Worm (Caenorhabditis elegans) whole organism, young adult: Measurements from ENCODE around the gene nlp-28.

Experiments
- B0019.2 ChIP-seq: fragments of 200-800 bp; sonication (Bioruptor generic); conservative IDR thresholded peaks from 2 replicates; pipeline ENCODE4 v1.3.6; 2022; ENCODE audit warnings: missing genetic modification reagents, missing genetic modification characterization, missing compliant biosample characterization
- F10E7.11 ChIP-seq: sonication (generic microtip); optimal IDR thresholded peaks from 2 replicates; lab custom pipeline; 2017; ENCODE audit warnings: mild to moderate bottlenecking, missing genetic modification characterization, moderate library complexity, missing compliant biosample characterization
- F23B12.7 ChIP-seq: sonication (generic microtip); optimal IDR thresholded peaks from 2 replicates; lab custom pipeline; 2017; ENCODE audit warnings: missing genetic modification characterization, mild to moderate bottlenecking, missing compliant biosample characterization, antibody characterized with exemption, moderate library complexity; ENCODE audit not compliant: insufficient read depth
- F33H1.4 ChIP-seq: fragments of 200-800 bp; sonication (Bioruptor generic); IDR thresholded peaks from 2 replicates; pipeline ENCODE4 v1.3.6; 2022; ENCODE audit warnings: missing genetic modification reagents, missing genetic modification characterization, missing compliant biosample characterization
- F55B11.4 ChIP-seq: sonication (generic microtip); optimal IDR thresholded peaks from 2 replicates; lab custom pipeline; 2016; ENCODE audit warnings: missing compliant biosample characterization, missing genetic modification characterization, borderline replicate concordance; ENCODE audit not compliant: insufficient read depth
- F57A8.1 ChIP-seq: fragments of 200-800 bp; sonication (Bioruptor generic); optimal IDR thresholded peaks from 2 replicates; lab custom pipeline; 2018; ENCODE audit warnings: mild to moderate bottlenecking, missing genetic modification characterization, moderate library complexity, missing compliant biosample characterization
- K11D2.4 ChIP-seq: fragments of 200-800 bp; sonication (Bioruptor generic); IDR thresholded peaks from 2 replicates; pipeline ENCODE4 v1.3.6; 2022; ENCODE audit warnings: missing genetic modification reagents, missing genetic modification characterization, missing compliant biosample characterization
- Y53F4B.3 ChIP-seq: fragments of 200-800 bp; sonication (Bioruptor generic); IDR thresholded peaks from 2 replicates; pipeline ENCODE4 v1.3.6; 2022; ENCODE audit warnings: missing genetic modification reagents, missing genetic modification characterization, missing compliant biosample characterization
- Y67H2A.10 ChIP-seq: fragments of 200-800 bp; sonication (Bioruptor generic); conservative IDR thresholded peaks from 2 replicates; pipeline ENCODE4 v1.3.6; 2022; ENCODE audit warnings: missing genetic modification reagents, missing genetic modification characterization, missing compliant biosample characterization
- attf-3 ChIP-seq: fragments of 200-800 bp; sonication (Bioruptor generic); conservative IDR thresholded peaks from 2 replicates; pipeline ENCODE4 v1.3.6; 2022; ENCODE audit warnings: missing genetic modification reagents, missing genetic modification characterization, missing compliant biosample characterization
- attf-5 ChIP-seq: fragments of 200-800 bp; sonication (Bioruptor generic); optimal IDR thresholded peaks from 2 replicates; lab custom pipeline; 2018; ENCODE audit warnings: mild to moderate bottlenecking, missing genetic modification characterization, missing compliant biosample characterization
- bed-2 ChIP-seq: fragments of 200-800 bp; sonication (Bioruptor generic); IDR thresholded peaks from 2 replicates; pipeline ENCODE4 v1.3.6; 2022; ENCODE audit warnings: missing genetic modification reagents, missing genetic modification characterization, missing compliant biosample characterization
- cebp-1 ChIP-seq, 2 experiments: fragments of 200-800 bp in 1 of 2; sonication (Bioruptor generic) in 1 of 2; sonication (generic microtip) in 1 of 2; IDR thresholded peaks in 1 of 2; optimal IDR thresholded peaks in 1 of 2; 2 replicates each; pipeline versions ENCODE4 v1.3.6 to Lab custom; 2017 to 2022; ENCODE audit warnings: missing compliant biosample characterization in 2 of 2, missing genetic modification characterization in 2 of 2, mild to moderate bottlenecking in 1 of 2, missing genetic modification reagents in 1 of 2, moderate library complexity in 1 of 2
- cebp-2 ChIP-seq: fragments of 200-800 bp; sonication (Bioruptor generic); IDR thresholded peaks from 2 replicates; pipeline ENCODE4 v1.3.6; 2022; ENCODE audit warnings: missing genetic modification characterization, missing compliant biosample characterization
- ceh-40 ChIP-seq: fragments of 200-800 bp; sonication (Bioruptor generic); IDR thresholded peaks from 2 replicates; pipeline ENCODE4 v1.3.6; 2022; ENCODE audit warnings: missing genetic modification characterization, missing compliant biosample characterization
- dox-1 ChIP-seq: fragments of 200-800 bp; sonication (Bioruptor generic); IDR thresholded peaks from 2 replicates; pipeline ENCODE4 v1.3.6; 2022; ENCODE audit warnings: missing genetic modification reagents, missing genetic modification characterization, missing compliant biosample characterization
- ets-4 ChIP-seq: fragments of 200-800 bp; sonication (Bioruptor generic); optimal IDR thresholded peaks from 2 replicates; lab custom pipeline; 2018; ENCODE audit warnings: mild to moderate bottlenecking, missing genetic modification characterization, missing compliant biosample characterization
- fkh-3 ChIP-seq: sonication (generic microtip); optimal IDR thresholded peaks from 2 replicates; lab custom pipeline; 2016; ENCODE audit warnings: mild to moderate bottlenecking, missing genetic modification characterization, missing compliant biosample characterization
- gei-17 ChIP-seq: fragments of 200-800 bp; sonication (Bioruptor generic); optimal IDR thresholded peaks from 2 replicates; lab custom pipeline; 2018; ENCODE audit warnings: mild to moderate bottlenecking, missing genetic modification characterization, missing compliant biosample characterization
- him-1 ChIP-seq: sonication (generic microtip); optimal IDR thresholded peaks from 2 replicates; lab custom pipeline; 2016; ENCODE audit warnings: missing genotype, missing genetic modification reagents, missing genetic modification characterization, missing compliant biosample characterization
- hmg-20 ChIP-seq: fragments of 200-800 bp; sonication (Bioruptor generic); IDR thresholded peaks from 2 replicates; pipeline ENCODE4 v1.3.6; 2022; ENCODE audit warnings: missing genetic modification reagents, missing genetic modification characterization, missing compliant biosample characterization
- lin-26 ChIP-seq: fragments of 200-800 bp; sonication (Bioruptor generic); IDR thresholded peaks from 2 replicates; pipeline ENCODE4 v1.3.6; 2022; ENCODE audit warnings: missing genetic modification reagents, missing genetic modification characterization, missing compliant biosample characterization
- lin-35 ChIP-seq, 3 experiments: fragments of 150-350 bp in 2 of 3; sonication (generic microtip) in 1 of 3; optimal IDR thresholded peaks; 2 replicates each; lab custom pipeline; 2014 to 2018; ENCODE audit warnings: missing biosample characterization in 3 of 3, missing genetic modification characterization in 3 of 3, missing genetic modification reagents in 3 of 3
- lin-40 ChIP-seq: sonication (generic microtip); optimal IDR thresholded peaks from 2 replicates; lab custom pipeline; 2016; ENCODE audit warnings: missing genetic modification characterization, mild to moderate bottlenecking, missing compliant biosample characterization, missing genotype, missing genetic modification reagents
- madf-10 ChIP-seq: sonication (generic microtip); optimal IDR thresholded peaks from 2 replicates; lab custom pipeline; 2016; ENCODE audit warnings: mild to moderate bottlenecking, missing genetic modification characterization, missing compliant biosample characterization
- madf-8 ChIP-seq: fragments of 200-800 bp; sonication (Bioruptor generic); conservative IDR thresholded peaks from 2 replicates; pipeline ENCODE4 v1.3.6; 2022; ENCODE audit warnings: missing genetic modification reagents, missing genetic modification characterization, missing compliant biosample characterization
- mel-28 ChIP-seq: sonication (generic microtip); optimal IDR thresholded peaks from 2 replicates; lab custom pipeline; 2016; ENCODE audit warnings: borderline replicate concordance, mild to moderate bottlenecking, missing genetic modification characterization, missing compliant biosample characterization
- nhr-120 ChIP-seq: fragments of 200-800 bp; sonication (Bioruptor generic); IDR thresholded peaks from 2 replicates; pipeline ENCODE4 v1.3.6; 2022; ENCODE audit warnings: missing genetic modification characterization, missing compliant biosample characterization
- nhr-179 ChIP-seq: sonication (generic microtip); optimal IDR thresholded peaks from 2 replicates; lab custom pipeline; 2016; ENCODE audit warnings: mild to moderate bottlenecking, missing genetic modification characterization, missing compliant biosample characterization
- nhr-80 ChIP-seq: sonication (generic microtip); optimal IDR thresholded peaks from 2 replicates; lab custom pipeline; 2016; ENCODE audit warnings: missing genetic modification characterization, missing compliant biosample characterization
- repo-1 ChIP-seq: sonication (generic microtip); optimal IDR thresholded peaks from 2 replicates; lab custom pipeline; 2017; ENCODE audit warnings: mild to moderate bottlenecking, missing genetic modification characterization, missing compliant biosample characterization
- sdz-38 ChIP-seq: sonication (generic microtip); optimal IDR thresholded peaks from 2 replicates; lab custom pipeline; 2016; ENCODE audit warnings: missing genotype, missing genetic modification characterization, missing compliant biosample characterization
- sptf-2 ChIP-seq: fragments of 200-800 bp; sonication (Bioruptor generic); optimal IDR thresholded peaks from 2 replicates; lab custom pipeline; 2018; ENCODE audit warnings: mild to moderate bottlenecking, missing genetic modification characterization, missing compliant biosample characterization
- unc-62 ChIP-seq: fragments of 150-350 bp; optimal IDR thresholded peaks from 2 replicates; lab custom pipeline; 2014; ENCODE audit warnings: missing biosample characterization, missing genetic modification reagents, missing genetic modification characterization
- zim-3 ChIP-seq: sonication (generic microtip); optimal IDR thresholded peaks from 2 replicates; lab custom pipeline; 2017; ENCODE audit warnings: mild to moderate bottlenecking, missing genetic modification characterization, moderate library complexity, missing compliant biosample characterization
- ztf-18 ChIP-seq: sonication (generic microtip); optimal IDR thresholded peaks from 2 replicates; lab custom pipeline; 2016; ENCODE audit warnings: missing genotype, mild to moderate bottlenecking, missing genetic modification characterization, missing compliant biosample characterization
- ztf-25 ChIP-seq: fragments of 200-800 bp; sonication (Bioruptor generic); IDR thresholded peaks from 2 replicates; pipeline ENCODE4 v1.3.6; 2022; ENCODE audit warnings: missing genetic modification reagents, missing genetic modification characterization, missing compliant biosample characterization
- ztf-26 ChIP-seq: sonication (generic microtip); optimal IDR thresholded peaks from 2 replicates; lab custom pipeline; 2017; ENCODE audit warnings: missing genetic modification characterization, missing compliant biosample characterization
- ztf-6 ChIP-seq: fragments of 200-800 bp; sonication (Bioruptor generic); IDR thresholded peaks from 2 replicates; pipeline ENCODE4 v1.3.6; 2022; ENCODE audit warnings: missing genetic modification reagents, missing genetic modification characterization, missing compliant biosample characterization

The nlp-28 gene

DNA sequence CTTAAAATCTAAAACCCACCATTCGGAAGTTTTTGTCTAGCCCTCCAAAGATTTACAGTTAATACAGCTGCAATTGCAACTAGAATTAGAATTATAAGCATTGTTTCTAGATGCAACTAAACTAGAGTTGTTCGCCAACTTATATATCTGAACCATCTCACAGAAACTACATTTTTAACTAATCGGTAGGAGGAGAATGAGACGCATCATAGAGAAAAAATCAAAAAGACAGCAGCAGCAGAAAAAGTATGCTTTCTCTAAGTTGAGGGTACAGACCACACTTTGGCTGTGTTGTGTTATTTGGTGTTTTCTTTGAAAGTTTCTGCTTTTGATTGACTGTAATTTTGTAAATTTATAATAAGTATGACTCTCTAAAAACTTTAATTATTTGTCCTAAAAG, 24.0 kb upstream of the nlp-28 start, which contains the start of gene cyp-34A7 (continued):
- TF ChIP-seq hmg-20 (no peak), attf-3 (GFP tag; lab: Robert Waterston, UW) (no peak)

DNA sequence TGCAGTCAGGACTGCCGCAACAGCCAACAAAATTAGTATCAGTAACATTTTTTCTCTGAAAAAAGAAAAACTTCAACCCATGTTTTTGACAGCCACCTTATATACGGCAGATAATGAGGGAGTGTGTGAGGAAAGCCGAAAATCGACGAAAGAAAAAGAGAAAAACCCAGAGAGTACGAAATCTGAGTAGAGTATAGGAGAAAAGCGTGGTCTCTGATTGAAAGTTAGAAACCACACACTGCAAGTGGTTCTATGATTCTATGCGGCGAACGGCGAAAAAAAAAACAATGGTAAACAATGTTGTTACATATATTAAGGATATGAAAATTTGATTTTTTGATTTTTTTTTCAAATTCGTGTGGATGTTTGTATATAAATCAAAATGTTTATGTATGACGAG, 19.9 kb upstream of the nlp-28 start, which contains the start of gene cyp-34A8:
Gene cyp-34A8, minus strand, starts transcription at position 62 of the 400 bp plus-strand sequence.
- TF ChIP-seq nhr-80 (tag; lab: Kevin White, UChicago) (peak; percentile 20), lin-35 (GFP tag; optimal IDR thresholded peaks at IDR 0.05; lab: Kevin White, UChicago) (no peak)

DNA sequence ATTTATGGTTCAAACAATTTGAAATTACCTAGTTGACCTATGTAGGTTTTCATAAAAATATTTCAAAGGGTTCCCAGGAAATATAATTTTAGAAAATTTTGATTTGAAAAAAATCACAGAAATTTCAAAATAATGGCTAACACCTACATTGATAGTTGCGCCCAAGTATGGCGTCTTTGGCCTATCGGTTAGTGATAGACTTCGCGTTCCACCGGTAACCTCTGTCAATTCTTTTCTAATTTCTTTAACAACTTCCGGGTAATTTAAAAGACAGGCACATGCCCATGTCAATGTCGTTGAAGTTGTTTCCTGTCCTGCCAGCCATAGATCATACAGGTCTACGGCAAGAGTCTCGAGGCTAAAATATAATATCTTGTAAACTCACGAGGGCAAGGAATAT, 18.8 kb upstream of the nlp-28 start:
- TF ChIP-seq mel-28 (tag; lab: Kevin White, UChicago): no peak
- TF ChIP-seq him-1 (tag; lab: Kevin White, UChicago): no peak
- TF ChIP-seq ztf-6 (GFP tag; lab: Robert Waterston, UW): no peak
- no peak for TF ChIP-seq lin-26 (GFP tag; lab: Robert Waterston, UW)
- no peak for TF ChIP-seq nhr-120 (GFP tag; lab: Robert Waterston, UW)
- no peak for TF ChIP-seq sdz-38 (tag; lab: Kevin White, UChicago)
- TF ChIP-seq ztf-18 (tag; lab: Kevin White, UChicago): no peak
- no peak for TF ChIP-seq F10E7.11 (tag; lab: Kevin White, UChicago)

DNA sequence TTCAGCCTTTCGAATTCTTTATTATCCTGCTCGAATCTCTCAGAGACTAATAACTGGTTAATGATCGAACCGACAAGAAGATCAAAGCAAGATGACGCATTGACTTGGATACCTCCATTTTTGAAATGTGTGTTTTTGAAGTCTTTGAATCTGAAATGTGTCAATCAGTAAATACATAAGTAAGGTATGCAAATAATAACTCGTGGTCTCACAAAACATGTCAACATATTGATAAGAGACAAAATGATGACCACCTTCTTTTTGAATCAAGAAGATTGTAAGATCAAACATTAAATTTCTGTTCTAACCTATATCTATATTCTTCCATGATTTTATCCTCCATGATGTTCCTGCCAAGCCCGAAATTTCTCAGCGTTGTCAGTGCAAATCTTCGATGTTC, 18.0 kb upstream of the nlp-28 start:
- TF ChIP-seq unc-62 (peak; percentile 50), F57A8.1 (GFP tag; lab: Kevin White, UChicago) (no peak)

DNA sequence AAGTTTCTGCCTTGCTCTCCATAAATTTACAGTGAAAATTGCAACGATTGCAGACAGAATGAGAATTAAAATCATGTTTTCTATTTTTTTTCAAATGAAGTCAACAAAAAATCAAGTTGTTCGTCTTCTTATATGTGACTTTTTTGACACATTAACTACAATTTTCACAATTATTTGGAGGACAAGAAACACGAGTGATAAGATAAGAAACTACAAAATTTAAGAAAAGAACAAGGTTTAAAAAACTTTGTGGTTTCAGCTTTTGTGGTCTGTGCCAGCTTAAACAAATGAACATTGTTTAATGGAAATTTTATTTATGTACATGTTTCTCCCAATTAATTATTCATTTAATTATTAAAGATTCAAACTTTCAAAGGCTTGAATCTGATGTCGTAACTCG, 17.3 kb upstream of the nlp-28 start, which contains the start of gene cyp-34A9:
Gene cyp-34A9, minus strand, starts transcription at position 131 of the 400 bp plus-strand sequence.
- TF ChIP-seq attf-5 (no peak), K11D2.4 (GFP tag; lab: Robert Waterston, UW) (no peak), nhr-80 (tag; lab: Kevin White, UChicago) (peak; percentile 42), sptf-2 (GFP tag; lab: Kevin White, UChicago) (no peak)
- TF ChIP-seq, all 124 proteins: peak for 1

DNA sequence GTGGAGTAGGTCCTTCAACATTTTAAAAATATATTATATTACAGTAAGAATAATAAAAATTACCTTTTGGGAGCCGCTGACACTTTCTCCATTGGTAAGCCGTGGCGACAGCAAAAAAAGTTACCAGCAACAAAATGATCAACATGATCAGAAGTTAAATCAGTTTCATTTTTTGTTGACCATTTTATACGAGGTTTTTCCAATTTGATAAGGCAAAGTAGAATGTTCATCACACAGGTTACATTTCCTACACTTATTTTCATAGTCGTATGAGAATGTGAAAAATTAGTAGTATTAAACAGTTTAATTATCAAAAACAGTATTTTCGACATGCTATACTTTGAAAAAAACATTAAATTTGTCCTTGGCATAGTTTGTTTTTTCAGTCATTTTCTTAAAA, 14.9 kb upstream of the nlp-28 start, which contains the start of gene cyp-34A10:
Gene cyp-34A10, minus strand, starts transcription at position 146 of the 400 bp plus-strand sequence.
- TF ChIP-seq nhr-80 (tag; lab: Kevin White, UChicago) (no peak), cebp-2 (GFP tag; lab: Robert Waterston, UW) (no peak), ets-4 (GFP tag; lab: Kevin White, UChicago) (no peak), ceh-40 (no peak), repo-1 (tag; lab: Kevin White, UChicago) (no peak), ztf-25 (GFP tag; lab: Robert Waterston, UW) (no peak), F23B12.7 (no peak), dox-1 (GFP tag; lab: Robert Waterston, UW) (no peak), gei-17 (no peak), sptf-2 (GFP tag; lab: Kevin White, UChicago) (no peak)

DNA sequence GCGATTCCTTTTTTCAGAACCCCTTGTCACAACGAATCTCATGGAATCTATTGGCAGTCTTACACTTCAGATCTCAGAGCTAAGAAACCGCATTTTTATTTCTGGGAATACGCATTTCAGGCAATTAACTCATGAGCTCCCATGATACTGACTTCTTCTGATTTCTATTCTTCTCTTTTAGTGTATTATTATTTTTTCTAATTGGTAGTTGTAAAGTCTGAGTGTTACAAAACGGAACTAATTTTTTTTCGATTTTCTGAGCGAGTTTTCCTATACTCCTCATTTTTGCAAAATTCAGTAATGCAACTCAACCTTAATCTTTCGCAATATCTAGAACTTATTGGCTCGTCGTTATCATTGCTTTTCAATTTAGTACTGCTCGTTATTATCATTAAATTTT, 13.3 kb upstream of the nlp-28 start, which contains the start of gene str-82:
Gene str-82, plus strand, starts transcription at position 301 of the 400 bp plus-strand sequence.
- TF ChIP-seq B0019.2 (GFP tag; lab: Robert Waterston, UW) (no peak), Y67H2A.10 (GFP tag; lab: Robert Waterston, UW) (no peak), nhr-179 (tag; lab: Kevin White, UChicago) (no peak), bed-2 (no peak), zim-3 (tag; lab: Kevin White, UChicago) (no peak), F55B11.4 (tag; lab: Kevin White, UChicago) (no peak), sdz-38 (tag; lab: Kevin White, UChicago) (no peak), F33H1.4 (GFP tag; lab: Robert Waterston, UW) (no peak), madf-10 (tag; lab: Kevin White, UChicago) (no peak), Y53F4B.3 (no peak), madf-8 (no peak), lin-40 (tag; lab: Kevin White, UChicago) (no peak), cebp-1 (GFP tag; IDR thresholded peaks at IDR 0.05; lab: Robert Waterston, UW) (no peak), cebp-1 (tag; optimal IDR thresholded peaks at IDR 0.05; lab: Kevin White, UChicago) (no peak), ztf-26 (no peak), fkh-3 (tag; lab: Kevin White, UChicago) (no peak)
